Worm (Caenorhabditis elegans): ENCODE data around the gene D1054.3.

DNA sequence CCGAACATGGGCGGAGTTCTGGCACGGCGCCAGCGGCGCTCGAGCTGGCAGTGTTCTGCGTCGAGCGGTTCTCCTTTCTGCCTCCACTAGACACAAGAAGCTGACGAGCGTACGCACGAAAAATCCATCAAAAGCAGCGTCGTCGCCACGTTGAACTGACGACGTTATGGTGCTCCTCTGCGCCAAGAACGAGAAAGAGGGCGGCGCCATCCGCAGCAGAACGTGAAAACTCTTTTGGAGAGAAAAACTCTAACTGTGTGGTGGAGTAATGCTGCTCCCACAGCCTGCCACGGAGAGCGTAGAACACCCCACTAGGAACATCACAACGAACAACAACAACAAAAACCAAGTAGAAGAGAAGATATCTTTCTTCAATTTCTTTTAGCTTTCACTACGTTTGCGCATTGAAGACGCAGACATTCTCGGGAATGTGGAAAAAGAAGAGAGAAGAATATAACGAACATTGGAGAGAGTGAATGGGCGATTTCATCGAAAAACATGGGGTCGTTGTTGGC, 49.3 kb upstream of the D1054.3 start:
- no peak for TF ChIP-seq nhr-237 (tag; optimal IDR thresholded peaks at IDR 0.05)
- TF ChIP-seq ets-5 (GFP tag; IDR thresholded peaks at IDR 0.05) = no peak
